Worm (Caenorhabditis elegans) whole organism, early embryonic: ENCODE measurements around the gene tmc-2.

Experiments
- B0310.2 ChIP-seq: sonication (generic microtip); optimal IDR thresholded peaks from 2 replicates; lab custom pipeline; 2016; ENCODE audit warnings: mild to moderate bottlenecking, missing genetic modification characterization, missing compliant biosample characterization
- F13C5.2 ChIP-seq: sonication (generic microtip); optimal IDR thresholded peaks from 2 replicates; lab custom pipeline; 2017; ENCODE audit warnings: mild to moderate bottlenecking, missing genetic modification characterization, inconsistent platforms, missing compliant biosample characterization
- aly-1 ChIP-seq: sonication (generic microtip); optimal IDR thresholded peaks from 2 replicates; lab custom pipeline; 2016; ENCODE audit warnings: missing genetic modification characterization, missing compliant biosample characterization
- ama-1 ChIP-seq: fragments of 150-350 bp; optimal IDR thresholded peaks from 2 replicates; lab custom pipeline; 2014
- ceh-13 ChIP-seq: fragments of 200-800 bp; sonication (Bioruptor generic); optimal IDR thresholded peaks from 2 replicates; lab custom pipeline; 2018; ENCODE audit warnings: mild to moderate bottlenecking, missing genetic modification characterization, missing compliant biosample characterization
- ceh-36 ChIP-seq: sonication (generic microtip); optimal IDR thresholded peaks from 2 replicates; lab custom pipeline; 2016; ENCODE audit warnings: missing genetic modification characterization, inconsistent platforms, missing compliant biosample characterization
- ets-7 ChIP-seq: sonication (generic microtip); optimal IDR thresholded peaks from 2 replicates; lab custom pipeline; 2016; ENCODE audit warnings: missing genotype, missing genetic modification characterization, missing compliant biosample characterization
- flt-1 ChIP-seq: fragments of 200-800 bp; sonication (Bioruptor generic); IDR thresholded peaks from 2 replicates; pipeline ENCODE4 v1.3.6; 2022; ENCODE audit warnings: missing genetic modification characterization, missing compliant biosample characterization
- hmbx-1 ChIP-seq: sonication (generic microtip); optimal IDR thresholded peaks from 2 replicates; lab custom pipeline; 2016; ENCODE audit warnings: mild to moderate bottlenecking, missing genetic modification characterization, missing compliant biosample characterization
- hmg-4 ChIP-seq: fragments of 200-800 bp; sonication (Bioruptor generic); optimal IDR thresholded peaks from 2 replicates; lab custom pipeline; 2018; ENCODE audit warnings: mild to moderate bottlenecking, missing genetic modification characterization, missing compliant biosample characterization
- hnd-1 ChIP-seq: sonication (generic microtip); optimal IDR thresholded peaks from 2 replicates; lab custom pipeline; 2016; ENCODE audit warnings: missing genetic modification characterization, missing compliant biosample characterization
- pes-1 ChIP-seq: fragments of 200-800 bp; sonication (Bioruptor generic); IDR thresholded peaks from 2 replicates; pipeline ENCODE4 v1.3.6; 2022; ENCODE audit warnings: missing genetic modification reagents, missing genetic modification characterization, missing compliant biosample characterization
- scrt-1 ChIP-seq: fragments of 200-800 bp; sonication (Bioruptor generic); IDR thresholded peaks from 2 replicates; pipeline ENCODE4 v1.3.6; 2022; ENCODE audit warnings: missing genetic modification characterization, missing compliant biosample characterization
- sea-1 ChIP-seq: fragments of 200-800 bp; sonication (Bioruptor generic); conservative IDR thresholded peaks from 2 replicates; pipeline ENCODE4 v1.3.6; 2022; ENCODE audit warnings: missing genetic modification characterization, missing compliant biosample characterization
- tbx-11 ChIP-seq: fragments of 200-800 bp; sonication (Bioruptor generic); IDR thresholded peaks from 2 replicates; pipeline ENCODE4 v1.3.6; 2022; ENCODE audit warnings: missing genetic modification characterization, missing compliant biosample characterization
- tbx-37 ChIP-seq: fragments of 200-800 bp; sonication (Bioruptor generic); conservative IDR thresholded peaks from 2 replicates; pipeline ENCODE4 v1.3.6; 2022; ENCODE audit warnings: missing genetic modification reagents, missing genetic modification characterization, missing compliant biosample characterization
- tra-4 ChIP-seq: sonication (generic microtip); optimal IDR thresholded peaks from 2 replicates; lab custom pipeline; 2017; ENCODE audit warnings: missing genetic modification characterization, missing compliant biosample characterization

The tmc-2 gene

DNA sequence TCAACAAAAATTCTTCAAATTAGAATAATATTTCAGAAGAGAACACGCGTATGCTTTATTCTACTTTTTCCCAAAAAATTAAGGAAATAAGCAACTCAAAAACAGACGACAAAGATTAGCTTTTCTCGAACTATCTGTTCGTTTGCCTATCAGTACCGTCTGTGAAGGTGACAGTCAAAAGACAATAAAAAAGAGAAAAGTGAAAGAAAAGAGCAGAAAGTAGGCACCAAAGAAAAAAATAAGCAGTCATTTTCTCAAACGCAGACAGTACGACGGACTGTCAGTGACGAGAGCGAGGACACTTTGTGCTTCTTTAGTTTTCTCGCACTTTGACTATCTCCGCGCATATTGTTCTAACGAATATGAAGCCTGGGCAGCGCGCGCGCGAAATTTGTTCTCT is 37.0 kb upstream of the tmc-2 start:
- no peak for TF ChIP-seq ceh-13 (GFP tag; lab: Kevin White, UChicago)
- TF ChIP-seq tra-4 (tag; lab: Kevin White, UChicago) = no peak
- TF ChIP-seq ceh-36 (tag; lab: Kevin White, UChicago) = no peak
- TF ChIP-seq ama-1 (lab: Kevin White, UChicago) = no peak
- no peak for TF ChIP-seq pes-1 (GFP tag; lab: Robert Waterston, UW)
- no peak for TF ChIP-seq hmbx-1 (tag; lab: Kevin White, UChicago)

DNA sequence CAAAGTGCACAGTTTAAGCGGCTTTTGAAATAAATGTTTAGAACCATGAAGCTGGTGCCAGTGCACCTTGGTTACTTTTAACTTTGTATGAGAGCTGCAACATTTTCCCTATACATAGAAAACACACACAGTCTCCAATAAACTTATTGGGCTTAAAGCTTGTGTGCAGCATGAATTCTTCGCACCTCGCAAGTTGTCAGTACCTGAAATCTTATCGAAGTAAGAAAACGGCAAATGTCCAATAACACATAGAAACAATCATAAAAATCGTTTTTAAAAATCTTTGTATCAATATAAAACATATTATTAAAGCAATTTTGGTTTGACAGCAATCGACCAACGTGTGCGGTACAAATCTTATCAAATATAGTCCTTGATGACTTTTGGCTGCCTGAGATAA is 35.1 kb upstream of the tmc-2 start:
- TF ChIP-seq hmg-4 (GFP tag; lab: Kevin White, UChicago) (no peak), hnd-1 (tag; lab: Kevin White, UChicago) (no peak), ama-1 (lab: Kevin White, UChicago) (peak; percentile 29)

DNA sequence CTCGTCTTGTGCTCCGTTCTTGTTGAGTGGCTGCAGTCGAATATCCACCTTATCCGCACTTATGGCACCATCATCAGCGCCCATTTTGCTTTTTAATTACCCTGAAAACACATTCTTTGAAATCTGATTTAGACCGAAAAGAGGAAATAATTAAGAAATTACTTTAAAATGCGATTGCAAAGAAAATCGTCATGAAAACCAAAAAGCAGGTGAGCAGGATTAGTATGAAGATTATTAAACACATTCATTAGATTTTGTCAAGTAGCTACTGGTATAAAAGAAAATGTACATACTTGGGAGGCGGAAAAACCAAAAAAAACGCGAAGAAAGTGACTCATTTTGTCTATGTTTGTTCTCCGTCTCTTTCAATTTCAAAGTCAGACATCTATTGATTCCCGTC is 32.8 kb upstream of the tmc-2 start, which contains the start of gene B0416.5:
Gene B0416.5 (minus strand): TSS at position 101 of the 400 bp plus-strand sequence.
- TF ChIP-seq ets-7 (tag; lab: Kevin White, UChicago) (no peak), aly-1 (tag; lab: Kevin White, UChicago) (no peak), tbx-37 (GFP tag; lab: Robert Waterston, UW) (no peak), ama-1 (lab: Kevin White, UChicago) (no peak), ceh-13 (GFP tag; lab: Kevin White, UChicago) (no peak), tra-4 (tag; lab: Kevin White, UChicago) (no peak), hnd-1 (tag; lab: Kevin White, UChicago) (no peak), scrt-1 (GFP tag; lab: Robert Waterston, UW) (no peak), tbx-11 (GFP tag; lab: Robert Waterston, UW) (no peak), hmbx-1 (tag; lab: Kevin White, UChicago) (no peak), sea-1 (GFP tag; lab: Robert Waterston, UW) (no peak), B0310.2 (tag; lab: Kevin White, UChicago) (no peak), flt-1 (GFP tag; lab: Robert Waterston, UW) (no peak), ceh-36 (tag; lab: Kevin White, UChicago) (no peak), F13C5.2 (tag; lab: Kevin White, UChicago) (no peak), hmg-4 (GFP tag; lab: Kevin White, UChicago) (no peak), pes-1 (GFP tag; lab: Robert Waterston, UW) (no peak)

DNA sequence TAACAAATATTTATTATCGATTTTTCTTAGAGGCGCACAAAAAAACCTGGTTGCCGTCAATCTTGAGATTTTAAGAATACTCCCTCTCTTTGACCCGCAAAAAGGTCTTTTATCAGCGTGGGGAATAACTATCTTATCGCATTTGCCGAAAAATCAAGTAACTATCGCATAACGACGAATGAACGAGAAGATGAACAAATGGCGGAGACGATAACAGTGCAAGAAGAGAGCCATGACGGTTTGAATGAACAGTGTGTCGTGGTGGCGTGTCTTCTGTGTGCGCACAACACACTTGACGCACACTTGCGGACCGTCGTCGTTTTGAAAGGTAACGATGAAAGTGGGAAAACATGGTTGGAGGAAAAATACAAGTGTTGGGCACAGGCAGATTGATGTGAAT is 31.6 kb upstream of the tmc-2 start:
- TF ChIP-seq hmbx-1 (tag; lab: Kevin White, UChicago) (no peak), hmg-4 (GFP tag; lab: Kevin White, UChicago) (peak; percentile 16), hnd-1 (tag; lab: Kevin White, UChicago) (no peak), ceh-13 (GFP tag; lab: Kevin White, UChicago) (no peak), sea-1 (GFP tag; lab: Robert Waterston, UW) (no peak)

DNA sequence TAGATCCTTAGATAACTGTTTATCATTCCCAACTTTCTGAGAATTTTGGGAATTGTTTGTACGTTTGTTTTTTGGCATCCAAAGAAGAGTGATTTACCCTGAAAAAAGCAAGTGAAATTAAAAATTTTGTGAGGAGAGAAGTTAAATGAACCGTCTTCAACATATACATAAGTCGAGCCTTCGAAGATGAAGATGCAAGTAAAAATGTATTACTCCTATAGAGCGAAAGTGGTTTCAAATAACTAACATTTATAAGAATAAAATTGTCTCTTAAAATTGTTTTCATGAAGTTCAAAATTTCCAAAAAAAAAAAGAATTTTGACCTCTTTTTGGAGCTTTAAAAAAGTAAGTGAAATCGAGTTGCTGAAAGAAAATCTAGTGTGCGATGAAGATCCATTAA is 28.9 kb upstream of the tmc-2 start, which contains the start of gene B0416.10:
Gene B0416.10 (minus strand): TSS at position 101 of the 400 bp plus-strand sequence.
- no peak for TF ChIP-seq hmg-4 (GFP tag; lab: Kevin White, UChicago)
- no peak for TF ChIP-seq scrt-1 (GFP tag; lab: Robert Waterston, UW)
- TF ChIP-seq aly-1 (tag; lab: Kevin White, UChicago) = no peak
- TF ChIP-seq tbx-37 (GFP tag; lab: Robert Waterston, UW) = no peak
- no peak for TF ChIP-seq pes-1 (GFP tag; lab: Robert Waterston, UW)
- TF ChIP-seq hmbx-1 (tag; lab: Kevin White, UChicago) = no peak

DNA sequence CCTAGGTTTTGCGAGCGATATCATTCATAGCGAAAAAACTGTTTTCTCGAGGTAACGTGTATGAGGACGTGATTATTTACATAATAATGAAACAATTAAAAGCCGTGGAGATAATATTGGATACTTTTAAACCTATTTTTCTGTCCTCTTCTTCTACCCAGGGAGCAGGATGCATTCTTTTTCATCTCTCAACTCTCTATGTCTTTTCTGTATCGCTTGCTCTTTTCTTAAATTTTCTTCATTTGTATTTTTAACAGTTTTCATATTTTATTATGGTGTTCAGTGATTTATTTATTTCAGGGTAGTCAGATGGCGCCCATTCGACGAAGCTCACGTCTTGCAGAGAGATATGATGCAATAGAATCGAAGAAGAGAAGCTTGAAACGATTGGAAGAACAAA is 24.9 kb upstream of the tmc-2 start, which contains the start of gene B0416.4:
Gene B0416.4 (plus strand): TSS at position 301 of the 400 bp plus-strand sequence.
- TF ChIP-seq ama-1 (lab: Kevin White, UChicago) (no peak), ets-7 (tag; lab: Kevin White, UChicago) (no peak), flt-1 (GFP tag; lab: Robert Waterston, UW) (no peak), tra-4 (tag; lab: Kevin White, UChicago) (no peak), hmbx-1 (tag; lab: Kevin White, UChicago) (no peak), ceh-13 (GFP tag; lab: Kevin White, UChicago) (no peak), sea-1 (GFP tag; lab: Robert Waterston, UW) (no peak), hmg-4 (GFP tag; lab: Kevin White, UChicago) (no peak), aly-1 (tag; lab: Kevin White, UChicago) (no peak), scrt-1 (GFP tag; lab: Robert Waterston, UW) (no peak)

DNA sequence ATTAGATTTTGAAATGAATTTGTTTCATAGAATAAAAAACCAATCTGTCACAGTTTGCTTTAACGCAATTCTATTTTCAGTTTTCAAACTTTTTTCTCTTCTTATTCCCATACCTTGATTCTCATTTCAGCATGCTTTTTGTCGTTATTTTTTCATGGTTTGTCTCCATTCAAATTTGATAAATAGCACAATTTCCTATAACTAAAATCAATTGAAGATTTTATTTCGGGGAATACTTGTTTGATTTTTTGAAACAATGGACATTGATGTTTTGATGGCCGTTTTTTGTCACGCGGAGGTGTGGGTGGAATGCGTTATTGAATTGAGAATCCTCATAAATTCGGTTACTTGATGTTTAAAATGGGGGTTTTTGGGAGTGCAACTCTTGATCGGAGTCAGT is 20.5 kb upstream of the tmc-2 start, which contains the start of gene B0416.11:
Gene B0416.11 (minus strand): TSS at position 101 of the 400 bp plus-strand sequence.
- TF ChIP-seq tbx-11 (GFP tag; lab: Robert Waterston, UW) (no peak), F13C5.2 (tag; lab: Kevin White, UChicago) (no peak), tra-4 (tag; lab: Kevin White, UChicago) (no peak), ets-7 (tag; lab: Kevin White, UChicago) (no peak), hmg-4 (GFP tag; lab: Kevin White, UChicago) (no peak), B0310.2 (tag; lab: Kevin White, UChicago) (no peak), ceh-13 (GFP tag; lab: Kevin White, UChicago) (no peak), pes-1 (GFP tag; lab: Robert Waterston, UW) (no peak), scrt-1 (GFP tag; lab: Robert Waterston, UW) (no peak), ama-1 (lab: Kevin White, UChicago) (no peak), aly-1 (tag; lab: Kevin White, UChicago) (no peak)

DNA sequence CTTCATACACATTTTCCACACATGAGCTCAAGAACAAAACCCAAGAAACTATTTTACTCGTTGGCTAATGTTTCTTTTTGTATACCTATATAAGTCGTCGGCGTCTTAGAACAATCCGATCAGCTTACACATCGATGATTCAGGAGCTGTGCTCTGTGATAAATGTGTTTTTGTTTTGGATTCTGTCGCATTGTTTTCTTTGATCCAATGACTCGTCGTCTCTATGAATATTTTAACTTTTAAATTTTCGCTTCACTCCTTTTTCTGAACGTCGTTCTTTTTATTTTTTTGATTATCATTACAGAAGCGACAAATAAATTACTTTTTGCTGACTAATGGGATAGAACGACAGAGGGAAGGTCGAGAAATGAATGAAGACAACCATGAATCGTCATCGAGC is 12.2 kb upstream of the tmc-2 start, which contains the start of gene B0416.3:
Gene B0416.3 (plus strand): TSS at position 301 of the 400 bp plus-strand sequence.
- no peak for TF ChIP-seq tbx-11 (GFP tag; lab: Robert Waterston, UW)
- TF ChIP-seq tra-4 (tag; lab: Kevin White, UChicago) = no peak
- no peak for TF ChIP-seq ama-1 (lab: Kevin White, UChicago)
- no peak for TF ChIP-seq tbx-37 (GFP tag; lab: Robert Waterston, UW)
- TF ChIP-seq hmg-4 (GFP tag; lab: Kevin White, UChicago) = no peak
- no peak for TF ChIP-seq scrt-1 (GFP tag; lab: Robert Waterston, UW)
- TF ChIP-seq B0310.2 (tag; lab: Kevin White, UChicago) = no peak
- no peak for TF ChIP-seq ceh-13 (GFP tag; lab: Kevin White, UChicago)
- TF ChIP-seq aly-1 (tag; lab: Kevin White, UChicago) = no peak
- TF ChIP-seq ets-7 (tag; lab: Kevin White, UChicago) = no peak
- TF ChIP-seq flt-1 (GFP tag; lab: Robert Waterston, UW) = no peak
- no peak for TF ChIP-seq sea-1 (GFP tag; lab: Robert Waterston, UW)
- TF ChIP-seq hmbx-1 (tag; lab: Kevin White, UChicago) = no peak
- no peak for TF ChIP-seq hnd-1 (tag; lab: Kevin White, UChicago)
- TF ChIP-seq F13C5.2 (tag; lab: Kevin White, UChicago) = no peak
- TF ChIP-seq ceh-36 (tag; lab: Kevin White, UChicago) = no peak
- TF ChIP-seq pes-1 (GFP tag; lab: Robert Waterston, UW) = no peak
